Worm (Caenorhabditis elegans) whole organism, late embryonic: Measurements from ENCODE around the gene W01C8.1.
A peak's percentile ranks its signal among the peaks of the same experiment; 100 is the strongest.

ENCODE experiments used
- C08G9.2 ChIP-seq: sonication (generic microtip); optimal IDR thresholded peaks from 2 replicates; lab custom pipeline; 2016; ENCODE audit warnings: mild to moderate bottlenecking, missing genetic modification characterization, moderate library complexity, missing compliant biosample characterization
- C38D4.7 ChIP-seq: fragments of 200-800 bp; sonication (Bioruptor generic); optimal IDR thresholded peaks from 2 replicates; lab custom pipeline; 2018; ENCODE audit warnings: mild to moderate bottlenecking, missing genetic modification characterization, moderate library complexity, missing compliant biosample characterization
- F13H6.1 ChIP-seq: sonication (generic microtip); optimal IDR thresholded peaks from 2 replicates; lab custom pipeline; 2016; ENCODE audit warnings: missing genetic modification characterization, missing compliant biosample characterization
- T23F11.4 ChIP-seq: fragments of 200-800 bp; sonication (Bioruptor generic); optimal IDR thresholded peaks from 2 replicates; lab custom pipeline; 2018; ENCODE audit warnings: mild to moderate bottlenecking, missing genetic modification characterization, missing compliant biosample characterization
- ceh-14 ChIP-seq: sonication (generic microtip); optimal IDR thresholded peaks from 2 replicates; lab custom pipeline; 2016; ENCODE audit warnings: missing genotype, missing genetic modification characterization, missing compliant biosample characterization
- ceh-34 ChIP-seq: sonication (generic microtip); optimal IDR thresholded peaks from 2 replicates; lab custom pipeline; 2016; ENCODE audit warnings: mild to moderate bottlenecking, missing genetic modification characterization, missing compliant biosample characterization
- ceh-45 ChIP-seq: fragments of 200-800 bp; sonication (Bioruptor generic); IDR thresholded peaks from 2 replicates; pipeline ENCODE4 v1.3.6; 2022; ENCODE audit warnings: missing genetic modification reagents, missing genetic modification characterization, missing compliant biosample characterization
- ceh-48 ChIP-seq: sonication (generic microtip); optimal IDR thresholded peaks from 2 replicates; lab custom pipeline; 2016; ENCODE audit warnings: missing genetic modification characterization, inconsistent platforms, missing compliant biosample characterization
- ceh-6 ChIP-seq: fragments of 200-800 bp; sonication (Bioruptor generic); optimal IDR thresholded peaks from 2 replicates; lab custom pipeline; 2018; ENCODE audit warnings: mild to moderate bottlenecking, missing genetic modification characterization, missing compliant biosample characterization
- che-1 ChIP-seq: sonication (generic microtip); optimal IDR thresholded peaks from 2 replicates; lab custom pipeline; 2016; ENCODE audit warnings: mild to moderate bottlenecking, missing genetic modification characterization, missing compliant biosample characterization
- dmd-4 ChIP-seq: sonication (generic microtip); optimal IDR thresholded peaks from 2 replicates; lab custom pipeline; 2016; ENCODE audit warnings: borderline replicate concordance, missing genetic modification characterization, missing compliant biosample characterization
- elt-2 ChIP-seq: sonication (generic microtip); optimal IDR thresholded peaks from 2 replicates; lab custom pipeline; 2016; ENCODE audit warnings: missing genetic modification reagents, missing genetic modification characterization, missing compliant biosample characterization
- fkh-10 ChIP-seq: fragments of 150-350 bp; optimal IDR thresholded peaks from 2 replicates; lab custom pipeline; 2014; ENCODE audit warnings: missing biosample characterization, missing genetic modification reagents, missing genetic modification characterization
- fkh-6 ChIP-seq: sonication (generic microtip); optimal IDR thresholded peaks from 2 replicates; lab custom pipeline; 2016; ENCODE audit warnings: missing genetic modification characterization, missing compliant biosample characterization
- hlh-15 ChIP-seq: sonication (generic microtip); optimal IDR thresholded peaks from 2 replicates; lab custom pipeline; 2016; ENCODE audit warnings: missing genetic modification characterization, missing compliant biosample characterization
- madf-2 ChIP-seq: sonication (generic microtip); optimal IDR thresholded peaks from 2 replicates; lab custom pipeline; 2017; ENCODE audit warnings: missing genetic modification characterization, missing compliant biosample characterization
- nhr-11 ChIP-seq: fragments of 150-350 bp; optimal IDR thresholded peaks from 2 replicates; lab custom pipeline; 2014; ENCODE audit warnings: missing biosample characterization, missing genetic modification characterization
- nhr-232 ChIP-seq: sonication (generic microtip); optimal IDR thresholded peaks from 2 replicates; lab custom pipeline; 2016; ENCODE audit warnings: missing genetic modification characterization, missing compliant biosample characterization
- npax-4 ChIP-seq: sonication (generic microtip); optimal IDR thresholded peaks from 2 replicates; lab custom pipeline; 2016; ENCODE audit warnings: missing genetic modification characterization, missing compliant biosample characterization
- pax-1 ChIP-seq: fragments of 150-350 bp; optimal IDR thresholded peaks from 2 replicates; lab custom pipeline; 2014; ENCODE audit warnings: missing biosample characterization, missing genetic modification characterization
- ref-2 ChIP-seq: sonication (generic microtip); optimal IDR thresholded peaks from 2 replicates; lab custom pipeline; 2016; ENCODE audit warnings: missing genetic modification characterization, missing compliant biosample characterization
- sdc-2 ChIP-seq: sonication (generic microtip); optimal IDR thresholded peaks from 2 replicates; lab custom pipeline; 2016; ENCODE audit warnings: missing genotype, missing genetic modification characterization, missing compliant biosample characterization
- sox-4 ChIP-seq: sonication (generic microtip); optimal IDR thresholded peaks from 2 replicates; lab custom pipeline; 2017; ENCODE audit warnings: mild to moderate bottlenecking, missing genetic modification characterization, inconsistent platforms, missing compliant biosample characterization
- tbx-2 ChIP-seq: sonication (generic microtip); optimal IDR thresholded peaks from 2 replicates; lab custom pipeline; 2016; ENCODE audit warnings: missing genetic modification characterization, missing compliant biosample characterization
- tbx-7 ChIP-seq: sonication (generic microtip); optimal IDR thresholded peaks from 2 replicates; lab custom pipeline; 2016; ENCODE audit warnings: missing genotype, missing genetic modification characterization, missing compliant biosample characterization
- ttx-3 ChIP-seq: sonication (generic microtip); optimal IDR thresholded peaks from 2 replicates; lab custom pipeline; 2016; ENCODE audit warnings: missing genetic modification reagents, missing genetic modification characterization, missing compliant biosample characterization
- unc-42 ChIP-seq: sonication (generic microtip); optimal IDR thresholded peaks from 2 replicates; lab custom pipeline; 2016; ENCODE audit warnings: missing genotype, missing genetic modification characterization, missing compliant biosample characterization
- unc-55 ChIP-seq: sonication (generic microtip); optimal IDR thresholded peaks from 2 replicates; lab custom pipeline; 2017; ENCODE audit warnings: missing biosample characterization, missing genetic modification reagents, missing genetic modification characterization
- unc-86 ChIP-seq: sonication (generic microtip); optimal IDR thresholded peaks from 2 replicates; lab custom pipeline; 2016; ENCODE audit warnings: missing genetic modification characterization, missing compliant biosample characterization
- zip-5 ChIP-seq: sonication (generic microtip); optimal IDR thresholded peaks from 2 replicates; lab custom pipeline; 2016; ENCODE audit warnings: missing genetic modification characterization, missing compliant biosample characterization

The W01C8.1 gene

DNA sequence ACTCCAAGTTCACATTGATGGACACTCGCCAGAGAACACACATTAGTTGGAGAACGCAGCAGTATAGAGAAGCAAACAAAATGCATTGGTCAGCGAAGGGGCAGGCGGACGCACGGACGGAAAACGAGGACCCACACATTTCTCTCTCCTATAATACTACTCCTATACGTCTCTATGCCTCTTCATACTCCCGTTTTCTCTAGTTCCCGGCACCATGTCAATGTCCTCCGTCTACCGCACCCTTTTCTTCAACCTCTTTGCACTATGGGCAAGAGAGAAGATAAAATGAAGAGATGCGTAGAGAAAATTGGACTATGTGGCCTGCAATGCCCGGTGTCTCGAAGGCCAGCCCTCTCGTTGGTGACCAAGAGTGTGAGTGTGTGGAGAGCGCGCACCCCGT, 6.1 kb upstream of the W01C8.1 start, which contains the start of gene set-20 (continued):
- TF ChIP-seq zip-5 (no peak), F13H6.1 (peak; percentile 62), madf-2 (peak; percentile 32), ceh-6 (GFP tag; lab: Kevin White, UChicago) (peak; percentile 19), ttx-3 (tag; lab: Kevin White, UChicago) (peak; percentile 38), ceh-48 (tag; lab: Kevin White, UChicago) (peak; percentile 51), dmd-4 (tag; lab: Kevin White, UChicago) (peak; percentile 15), nhr-232 (tag; lab: Kevin White, UChicago) (peak; percentile 15), sox-4 (tag; lab: Kevin White, UChicago) (no peak), unc-86 (tag; lab: Kevin White, UChicago) (no peak), tbx-2 (tag; lab: Kevin White, UChicago) (peak; percentile 82)

DNA sequence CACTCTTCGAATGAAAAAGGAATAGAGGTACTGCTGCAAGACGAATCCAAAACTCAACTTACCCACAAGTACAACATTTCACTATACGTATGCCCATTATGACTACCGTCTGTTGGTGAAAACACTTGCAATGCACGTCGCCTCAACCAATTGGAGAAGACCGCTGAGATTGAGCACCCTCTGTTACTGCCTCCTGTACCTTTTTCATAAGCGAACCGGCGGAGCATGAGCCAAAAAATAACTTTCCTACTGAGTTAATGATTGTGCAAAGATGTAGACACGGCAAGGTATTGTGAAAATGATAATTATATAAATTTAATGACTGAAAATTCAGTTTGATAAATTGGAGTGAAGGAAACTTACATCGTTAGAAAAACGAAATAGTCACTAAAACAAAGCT, 3.1 kb upstream of the W01C8.1 start:
- no peak for TF ChIP-seq fkh-10 (GFP tag; lab: Kevin White, UChicago)
- TF ChIP-seq ceh-45 (GFP tag; lab: Robert Waterston, UW), result no peak
- no peak for TF ChIP-seq tbx-7
- TF ChIP-seq sdc-2 (tag; lab: Kevin White, UChicago), result peak; percentile 90
- no peak for TF ChIP-seq unc-55
- TF ChIP-seq tbx-2 (tag; lab: Kevin White, UChicago), result no peak

DNA sequence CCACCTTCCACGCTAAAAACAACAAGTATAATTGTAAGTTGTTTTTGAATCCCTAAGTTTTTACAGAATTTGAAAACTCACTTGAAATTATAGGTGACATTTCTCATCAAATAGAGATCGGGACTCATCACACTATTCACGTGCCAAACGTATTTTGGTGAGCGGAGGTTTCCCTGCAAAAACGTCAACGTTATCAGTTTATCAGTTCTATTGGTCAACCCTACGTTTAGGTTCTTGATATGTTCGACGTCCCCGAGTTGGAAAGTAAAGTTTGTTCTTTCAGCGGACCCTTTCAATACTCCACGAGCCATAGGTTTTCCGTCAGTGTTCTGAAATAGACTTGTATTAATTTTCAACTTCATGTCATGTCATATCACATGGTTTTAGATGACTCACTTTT, 3.2 kb downstream of the W01C8.1 start:
- TF ChIP-seq elt-2 (tag; lab: Kevin White, UChicago) (peak; percentile 7), npax-4 (tag; lab: Kevin White, UChicago) (no peak)

DNA sequence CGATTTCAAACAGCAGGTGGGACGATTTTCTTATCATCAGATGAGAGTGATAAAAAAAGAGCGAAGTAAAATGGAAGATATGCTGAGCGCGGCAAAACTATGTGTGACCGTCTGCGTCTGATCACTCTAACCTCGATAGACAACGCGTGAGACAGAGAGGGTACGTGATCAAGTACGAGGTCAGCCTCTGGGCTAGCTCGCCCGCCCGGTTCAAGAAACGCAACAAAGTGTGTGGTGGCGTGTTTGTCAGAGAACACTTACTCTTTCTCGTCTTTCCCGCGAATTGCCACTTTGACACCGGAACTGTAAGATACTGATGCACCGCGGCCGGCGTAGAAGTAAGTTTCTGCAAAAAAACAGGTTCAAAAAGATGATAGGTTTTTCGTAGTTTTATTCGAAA, 4.0 kb downstream of the W01C8.1 start:
- TF ChIP-seq ttx-3 (tag; lab: Kevin White, UChicago), result no peak
- TF ChIP-seq sox-4 (tag; lab: Kevin White, UChicago), result no peak
- TF ChIP-seq C08G9.2 (tag; lab: Kevin White, UChicago), result no peak
- no peak for TF ChIP-seq hlh-15 (tag; lab: Kevin White, UChicago)
- TF ChIP-seq T23F11.4 (GFP tag; lab: Kevin White, UChicago), result no peak
- TF ChIP-seq madf-2, result no peak
- no peak for TF ChIP-seq ref-2 (tag; lab: Kevin White, UChicago)
- peak; percentile 4 for TF ChIP-seq tbx-2 (tag; lab: Kevin White, UChicago)
- TF ChIP-seq elt-2 (tag; lab: Kevin White, UChicago), result peak; percentile 87
- TF ChIP-seq, all 69 proteins: peak for 2

DNA sequence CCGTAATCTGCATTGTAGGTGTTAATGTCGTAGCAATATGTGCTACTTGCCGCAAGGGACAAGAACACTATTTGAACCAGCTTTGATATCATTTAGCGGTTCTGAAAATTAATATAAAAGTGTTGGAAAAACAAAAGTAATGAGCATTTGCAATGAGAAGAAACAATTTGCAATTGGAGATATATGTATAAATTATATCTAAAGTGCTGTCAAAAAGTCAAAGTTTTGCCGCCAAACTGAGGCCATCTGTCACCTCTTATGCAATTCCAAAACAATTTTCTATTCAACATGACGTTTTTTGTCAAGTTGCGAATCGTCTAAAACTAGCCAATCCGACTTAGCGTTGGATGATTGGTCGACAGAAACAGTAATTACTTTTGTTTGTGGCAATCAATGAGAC, 5.0 kb downstream of the W01C8.1 start, which contains the start of gene W01C8.5:
Gene W01C8.5, minus strand, starts transcription at position 101 of the 400 bp plus-strand sequence.
- TF ChIP-seq fkh-10 (GFP tag; lab: Kevin White, UChicago), result no peak
- no peak for TF ChIP-seq ceh-48 (tag; lab: Kevin White, UChicago)
- TF ChIP-seq che-1 (tag; lab: Kevin White, UChicago), result no peak
- TF ChIP-seq hlh-15 (tag; lab: Kevin White, UChicago), result no peak
- TF ChIP-seq fkh-6 (tag; lab: Kevin White, UChicago), result no peak
- no peak for TF ChIP-seq pax-1 (tag; lab: Kevin White, UChicago)
- TF ChIP-seq C38D4.7 (GFP tag; lab: Kevin White, UChicago), result no peak
- TF ChIP-seq sox-4 (tag; lab: Kevin White, UChicago), result no peak

DNA sequence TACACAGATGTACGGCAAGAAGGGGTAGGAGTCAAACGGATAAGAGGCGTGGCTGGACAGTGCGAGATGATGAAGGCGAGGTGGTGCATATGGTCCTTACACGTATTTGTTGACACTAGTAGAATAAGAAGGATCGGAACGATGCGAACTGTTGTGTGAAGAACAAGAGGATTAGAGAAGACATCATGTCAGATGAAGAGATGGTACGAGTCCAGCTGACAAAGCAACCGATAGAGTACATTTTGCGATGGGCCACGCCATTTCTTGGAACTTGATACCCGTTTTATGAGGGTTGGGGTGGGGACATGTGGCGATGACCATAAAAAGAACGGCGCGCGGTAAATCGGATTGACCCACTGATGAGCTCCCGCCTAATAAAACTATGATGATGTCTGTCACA, 6.2 kb downstream of the W01C8.1 start:
- TF ChIP-seq ceh-34 (tag; lab: Kevin White, UChicago) (peak; percentile 51), ref-2 (tag; lab: Kevin White, UChicago) (peak; percentile 35), tbx-2 (tag; lab: Kevin White, UChicago) (no peak), ceh-14 (tag; lab: Kevin White, UChicago) (no peak)

DNA sequence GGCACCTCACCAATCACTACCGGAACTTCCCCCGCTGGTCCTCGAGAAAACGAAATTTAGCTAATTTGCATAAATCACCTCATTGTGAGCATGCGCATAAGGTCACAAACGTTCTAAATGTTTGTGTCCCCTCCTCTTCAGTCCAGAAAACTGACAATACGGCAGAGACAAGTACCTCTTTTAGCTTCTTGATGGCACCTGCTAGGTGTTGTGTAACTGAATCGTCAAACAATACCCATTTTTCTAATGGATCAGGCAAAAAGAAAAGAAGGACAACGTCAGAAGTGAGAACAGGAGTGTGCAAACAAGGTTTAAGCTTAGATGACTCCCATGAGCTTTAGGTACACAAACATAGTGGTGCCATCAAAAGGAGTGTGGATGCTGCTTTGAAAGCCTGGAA, 7.4 kb downstream of the W01C8.1 start:
- no peak for TF ChIP-seq nhr-11
- peak; percentile 7 for TF ChIP-seq unc-42
